Worm (Caenorhabditis elegans): ENCODE data around the gene pph-2.

The pph-2 gene

ce11 chrIV:11897710-11898109, 20.1 kb upstream of the pph-2 start:
- TF ChIP-seq nhr-80 (tag; optimal IDR thresholded peaks at IDR 0.05) (peak; percentile 38), dox-1 (GFP tag; IDR thresholded peaks at IDR 0.05) (no peak)

DNA sequence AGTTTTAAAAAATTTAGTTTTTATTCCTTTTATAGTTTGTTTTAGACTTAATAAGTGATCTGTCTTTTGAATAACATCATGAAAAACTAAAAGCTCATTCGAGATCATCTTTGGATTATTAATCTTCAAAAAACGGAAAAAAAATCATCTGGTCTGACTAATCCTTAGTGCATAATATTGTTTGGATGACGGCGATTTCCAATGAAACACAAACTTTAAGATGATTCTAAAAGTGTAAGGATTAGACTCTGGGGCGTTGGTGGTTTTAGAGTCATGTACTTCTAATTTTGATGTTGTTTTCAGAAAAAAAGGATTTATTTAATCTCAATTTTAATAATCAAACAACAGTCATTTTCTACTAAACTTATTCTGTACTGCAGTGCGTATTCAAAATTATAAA, 15.8 kb upstream of the pph-2 start:
- TF ChIP-seq unc-62 (GFP tag; optimal IDR thresholded peaks at IDR 0.05) (no peak), F52B5.7 (tag; optimal IDR thresholded peaks at IDR 0.05) (no peak), madf-10 (tag; optimal IDR thresholded peaks at IDR 0.05) (no peak), mel-28 (tag; optimal IDR thresholded peaks at IDR 0.05; ENCODE audit: borderline replicate concordance) (no peak), lsy-27 (tag; optimal IDR thresholded peaks at IDR 0.05; ENCODE audit: borderline replicate concordance, insufficient read depth) (no peak), pha-4 (tag; optimal IDR thresholded peaks at IDR 0.05) (no peak), xnd-1 (tag; optimal IDR thresholded peaks at IDR 0.05) (no peak), mes-4 (tag; optimal IDR thresholded peaks at IDR 0.05) (no peak), snpc-3.4 (tag; optimal IDR thresholded peaks at IDR 0.05) (no peak), sdz-38 (tag; optimal IDR thresholded peaks at IDR 0.05) (no peak), hsf-1 (GFP tag; IDR thresholded peaks at IDR 0.05) (no peak), athp-1 (tag; optimal IDR thresholded peaks at IDR 0.05) (no peak), cebp-1 (GFP tag; IDR thresholded peaks at IDR 0.05) (no peak), cebp-1 (tag; optimal IDR thresholded peaks at IDR 0.05) (no peak), hmg-20 (GFP tag; IDR thresholded peaks at IDR 0.05) (no peak)

DNA sequence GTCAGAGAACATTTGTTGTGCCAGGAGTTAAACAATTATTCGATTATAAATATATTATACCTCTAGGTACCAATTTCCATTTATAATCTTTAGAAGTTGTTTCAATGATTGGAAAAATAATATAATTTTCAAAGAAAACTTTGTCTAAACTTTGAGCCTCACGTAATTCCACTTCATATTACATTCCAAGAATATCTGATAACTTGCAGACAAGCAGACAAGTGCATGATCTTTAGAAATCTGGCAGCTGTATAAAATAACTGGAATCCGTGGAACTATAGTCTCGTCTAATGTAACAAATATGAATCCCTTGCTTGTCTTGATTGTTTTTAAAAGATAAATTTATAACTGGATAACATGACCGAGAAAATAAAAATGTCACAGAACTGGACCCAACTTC, 15.0 kb upstream of the pph-2 start:
- TF ChIP-seq aptf-2 (GFP tag; conservative IDR thresholded peaks at IDR 0.05) = no peak
- no peak for TF ChIP-seq attf-3 (GFP tag; conservative IDR thresholded peaks at IDR 0.05)
- TF ChIP-seq F49E8.2 (tag; optimal IDR thresholded peaks at IDR 0.05; ENCODE audit: insufficient read depth) = no peak
- TF ChIP-seq F22D6.2 (tag; optimal IDR thresholded peaks at IDR 0.05) = no peak
- TF ChIP-seq mcd-1 (GFP tag; IDR thresholded peaks at IDR 0.05) = no peak
- TF ChIP-seq unc-130 (GFP tag; optimal IDR thresholded peaks at IDR 0.05) = no peak
- TF ChIP-seq cebp-2 (GFP tag; IDR thresholded peaks at IDR 0.05) = no peak
- no peak for TF ChIP-seq aptf-3 (GFP tag; IDR thresholded peaks at IDR 0.05)
- no peak for TF ChIP-seq B0019.2 (GFP tag; conservative IDR thresholded peaks at IDR 0.05)
- no peak for TF ChIP-seq hlh-12 (tag; optimal IDR thresholded peaks at IDR 0.05)
- no peak for TF ChIP-seq F33H1.4 (GFP tag; IDR thresholded peaks at IDR 0.05)
- no peak for TF ChIP-seq sptf-2 (GFP tag; optimal IDR thresholded peaks at IDR 0.05)
- no peak for TF ChIP-seq ets-4 (GFP tag; optimal IDR thresholded peaks at IDR 0.05)

- TF ChIP-seq ets-4 (GFP tag; optimal IDR thresholded peaks at IDR 0.05) (no peak), hmg-1.2 (GFP tag; IDR thresholded peaks at IDR 0.05) (no peak), snpc-1.1 (tag; optimal IDR thresholded peaks at IDR 0.05; ENCODE audit: insufficient read depth) (no peak), zim-3 (tag; optimal IDR thresholded peaks at IDR 0.05) (no peak), attf-3 (GFP tag; conservative IDR thresholded peaks at IDR 0.05) (no peak), snpc-1.3 (tag; optimal IDR thresholded peaks at IDR 0.05; ENCODE audit: insufficient read depth) (no peak), B0336.3 (GFP tag; IDR thresholded peaks at IDR 0.05) (no peak), Y79H2A.3 (GFP tag; conservative IDR thresholded peaks at IDR 0.05) (no peak), bed-1 (GFP tag; IDR thresholded peaks at IDR 0.05) (no peak), aptf-3 (GFP tag; IDR thresholded peaks at IDR 0.05) (no peak)
Measured at ce11 chrIV:11885313-11885712, 7.7 kb upstream of the pph-2 start, which contains the start of gene let-653. Gene let-653, plus strand, starts transcription at chrIV:11885613.
